Worm (Caenorhabditis elegans): ENCODE data around the gene hpo-30.

Gene hpo-30

ce11 chrV:12291587-12291986 lies 18.6 kb downstream of the hpo-30 start, which contains the start of the genes srpa-68 and srh-16 (continued):
- TF ChIP-seq mml-1 (tag; optimal IDR thresholded peaks at IDR 0.05) (no peak), R02D3.7 (tag; optimal IDR thresholded peaks at IDR 0.05) (peak; percentile 86), ZK546.5 (tag; optimal IDR thresholded peaks at IDR 0.05) (peak; percentile 1), lin-15B (tag; optimal IDR thresholded peaks at IDR 0.05) (peak; percentile 85)

ce11 chrV:12288577-12288976 lies 21.6 kb downstream of the hpo-30 start, which contains the start of gene rskd-1:
TSS of gene rskd-1 (minus strand) at chrV:12288615.
- TF ChIP-seq pha-4 (tag; optimal IDR thresholded peaks at IDR 0.05) (peak; percentile 95), nhr-237 (tag; optimal IDR thresholded peaks at IDR 0.05) (no peak), elt-2 (tag; optimal IDR thresholded peaks at IDR 0.05) (peak; percentile 0)

- TF ChIP-seq nhr-237 (tag; optimal IDR thresholded peaks at IDR 0.05) (no peak), ceh-82 (tag; optimal IDR thresholded peaks at IDR 0.05) (no peak), fkh-10 (GFP tag; optimal IDR thresholded peaks at IDR 0.05) (peak; percentile 40), lin-39 (tag; optimal IDR thresholded peaks at IDR 0.05) (peak; percentile 42), nfya-1 (tag; optimal IDR thresholded peaks at IDR 0.05; ENCODE audit: insufficient read depth) (peak; percentile 25)
These were observed 22.5 kb downstream of the hpo-30 start for ce11 chrV:12287667-12288066.

ce11 chrV:12283187-12283586 lies 27.0 kb downstream of the hpo-30 start, which contains the start of gene F55C5.10:
TSS of gene F55C5.10 (plus strand) at chrV:12283487.
- TF ChIP-seq nhr-237 (tag; optimal IDR thresholded peaks at IDR 0.05) = no peak
- TF ChIP-seq ZK546.5 (tag; optimal IDR thresholded peaks at IDR 0.05) = no peak
- no peak for TF ChIP-seq hmg-11 (tag; optimal IDR thresholded peaks at IDR 0.05)
- TF ChIP-seq fos-1 (tag; optimal IDR thresholded peaks at IDR 0.05) = no peak
- TF ChIP-seq nhr-25 (tag; optimal IDR thresholded peaks at IDR 0.05) = no peak
- no peak for TF ChIP-seq nhr-43 (tag; optimal IDR thresholded peaks at IDR 0.05; ENCODE audit: poor library complexity, severe bottlenecking)
- TF ChIP-seq unc-39 (tag; optimal IDR thresholded peaks at IDR 0.05) = no peak
- TF ChIP-seq nhr-77 (tag; optimal IDR thresholded peaks at IDR 0.05) = no peak
- no peak for TF ChIP-seq daf-12 (tag; optimal IDR thresholded peaks at IDR 0.05)
- no peak for TF ChIP-seq nhr-11 (tag; optimal IDR thresholded peaks at IDR 0.05)
- no peak for TF ChIP-seq pha-4 (tag; optimal IDR thresholded peaks at IDR 0.05)
- TF ChIP-seq ceh-82 (tag; optimal IDR thresholded peaks at IDR 0.05) = no peak
- no peak for TF ChIP-seq nhr-76 (tag; optimal IDR thresholded peaks at IDR 0.05)
- no peak for TF ChIP-seq tbx-2 (tag; optimal IDR thresholded peaks at IDR 0.05)
- TF ChIP-seq eor-1 (tag; optimal IDR thresholded peaks at IDR 0.05) = no peak
- TF ChIP-seq R02D3.7 (tag; optimal IDR thresholded peaks at IDR 0.05) = no peak

ce11 chrV:12281508-12281907 lies 28.6 kb downstream of the hpo-30 start:
- TF ChIP-seq nhr-11 (tag; optimal IDR thresholded peaks at IDR 0.05) (no peak), snpc-4 (tag; optimal IDR thresholded peaks at IDR 0.05) (no peak), sea-2 (GFP tag; optimal IDR thresholded peaks at IDR 0.05) (no peak), lsy-12 (tag; optimal IDR thresholded peaks at IDR 0.05) (no peak), fkh-2 (tag; optimal IDR thresholded peaks at IDR 0.05) (no peak), tbx-2 (tag; optimal IDR thresholded peaks at IDR 0.05) (no peak), jun-1 (tag; optimal IDR thresholded peaks at IDR 0.05) (no peak), hmg-11 (tag; optimal IDR thresholded peaks at IDR 0.05) (no peak), nhr-23 (tag; optimal IDR thresholded peaks at IDR 0.05) (no peak), elt-1 (tag; optimal IDR thresholded peaks at IDR 0.05) (no peak), pha-4 (tag; optimal IDR thresholded peaks at IDR 0.05) (no peak), ceh-28 (tag; optimal IDR thresholded peaks at IDR 0.05) (no peak)

ce11 chrV:12276946-12277345 lies 33.2 kb downstream of the hpo-30 start, which contains the start of gene bnc-1:
TSS of gene bnc-1 (minus strand) at chrV:12277046.
- no peak for TF ChIP-seq nhr-23 (tag; optimal IDR thresholded peaks at IDR 0.05)
- no peak for TF ChIP-seq mml-1 (tag; optimal IDR thresholded peaks at IDR 0.05)
- TF ChIP-seq elt-3 (tag; optimal IDR thresholded peaks at IDR 0.05) = no peak
- TF ChIP-seq nfya-1 (tag; optimal IDR thresholded peaks at IDR 0.05; ENCODE audit: insufficient read depth) = no peak
- no peak for TF ChIP-seq elt-2 (tag; optimal IDR thresholded peaks at IDR 0.05)
- TF ChIP-seq eor-1 (tag; optimal IDR thresholded peaks at IDR 0.05) = no peak
- TF ChIP-seq fos-1 (tag; optimal IDR thresholded peaks at IDR 0.05) = no peak
- TF ChIP-seq lin-39 (tag; optimal IDR thresholded peaks at IDR 0.05) = no peak
- no peak for TF ChIP-seq ceh-28 (tag; optimal IDR thresholded peaks at IDR 0.05)
- TF ChIP-seq zag-1 (tag; optimal IDR thresholded peaks at IDR 0.05) = no peak
- TF ChIP-seq ztf-11 (tag; optimal IDR thresholded peaks at IDR 0.05) = no peak
- no peak for TF ChIP-seq ceh-16 (tag; optimal IDR thresholded peaks at IDR 0.05)
- no peak for TF ChIP-seq ceh-82 (tag; optimal IDR thresholded peaks at IDR 0.05)
- TF ChIP-seq nhr-43 (tag; optimal IDR thresholded peaks at IDR 0.05; ENCODE audit: poor library complexity, severe bottlenecking) = no peak

All from whole organism, L3 larva.